Fruit fly (Drosophila melanogaster) Kc167 (cell line): ENCODE results near the gene yuri.

Source experiments
- h ChIP-seq: fragments of >200 bp; optimal IDR thresholded peaks from 3 replicates; lab custom pipeline; 2018; ENCODE audit warnings: missing external identifiers
- ttk ChIP-seq: sonication (Bioruptor generic); optimal IDR thresholded peaks from 2 replicates; lab custom pipeline; 2017; ENCODE audit warnings: missing external identifiers

- no peak for TF ChIP-seq ttk
- TF ChIP-seq h (lab: Kevin White, UChicago): no peak
Measured at dm6 chr2L:15306802-15307201, 42.3 kb upstream of the yuri start.
